Worm (Caenorhabditis elegans): ENCODE results near the gene F59B10.4.

ce11 chrII:10524374-10524773, 5.5 kb upstream of the F59B10.4 start, which contains the start of gene F59B10.6:
- no peak for TF ChIP-seq lin-15B (tag; optimal IDR thresholded peaks at IDR 0.05)
- TF ChIP-seq unc-62 (GFP tag; optimal IDR thresholded peaks at IDR 0.05), result no peak
